Worm (Caenorhabditis elegans) whole organism, mixed stage, embryonic: ENCODE results near the gene sdz-4.

ENCODE experiments used
- blmp-1 ChIP-seq: fragments of 150-350 bp; optimal IDR thresholded peaks from 2 replicates; lab custom pipeline; 2014; ENCODE audit warnings: missing biosample characterization, missing genetic modification characterization
- ceh-39 ChIP-seq: fragments of 150-350 bp; optimal IDR thresholded peaks from 2 replicates; lab custom pipeline; 2014; ENCODE audit warnings: missing biosample characterization, missing genetic modification characterization
- ceh-83 ChIP-seq: fragments of 200-800 bp; sonication (Bioruptor generic); optimal IDR thresholded peaks from 2 replicates; lab custom pipeline; 2018; ENCODE audit warnings: mild to moderate bottlenecking, missing genetic modification characterization, missing compliant biosample characterization
- cnd-1 ChIP-seq: fragments of 200-800 bp; sonication (Bioruptor generic); optimal IDR thresholded peaks from 2 replicates; lab custom pipeline; 2018; ENCODE audit warnings: mild to moderate bottlenecking, missing genetic modification characterization, missing compliant biosample characterization
- drap-1 ChIP-seq: fragments of 200-800 bp; sonication (Bioruptor generic); optimal IDR thresholded peaks from 3 replicates; lab custom pipeline; 2018; ENCODE audit warnings: mild to moderate bottlenecking, missing genetic modification characterization, missing compliant biosample characterization
- elt-1 ChIP-seq: sonication (generic microtip); optimal IDR thresholded peaks from 2 replicates; lab custom pipeline; 2017; ENCODE audit warnings: missing genetic modification characterization, mild to moderate bottlenecking, missing compliant biosample characterization, antibody characterized with exemption, moderate library complexity, borderline replicate concordance; ENCODE audit not compliant: insufficient read depth
- elt-3 ChIP-seq: fragments of 150-350 bp; optimal IDR thresholded peaks from 2 replicates; lab custom pipeline; 2014; ENCODE audit warnings: missing biosample characterization, missing genetic modification characterization
- flh-1 ChIP-seq: fragments of 200-800 bp; sonication (Bioruptor generic); optimal IDR thresholded peaks from 2 replicates; lab custom pipeline; 2018; ENCODE audit warnings: mild to moderate bottlenecking, missing genetic modification characterization, moderate library complexity, missing compliant biosample characterization
- ham-2 ChIP-seq: fragments of 200-800 bp; sonication (Bioruptor generic); optimal IDR thresholded peaks from 2 replicates; lab custom pipeline; 2018; ENCODE audit warnings: mild to moderate bottlenecking, missing genetic modification characterization, missing compliant biosample characterization
- hlh-1 ChIP-seq: fragments of 150-350 bp; optimal IDR thresholded peaks from 2 replicates; lab custom pipeline; 2014; ENCODE audit warnings: missing biosample characterization, missing genetic modification reagents, missing genetic modification characterization
- lin-13 ChIP-seq: fragments of 150-350 bp; optimal IDR thresholded peaks from 2 replicates; lab custom pipeline; 2014; ENCODE audit warnings: missing biosample characterization, missing genetic modification characterization
- lin-32 ChIP-seq: fragments of 200-800 bp; sonication (Bioruptor generic); optimal IDR thresholded peaks from 2 replicates; lab custom pipeline; 2018; ENCODE audit warnings: mild to moderate bottlenecking, missing genetic modification characterization, missing compliant biosample characterization
- lsy-2 ChIP-seq: fragments of 150-350 bp; optimal IDR thresholded peaks from 2 replicates; lab custom pipeline; 2014; ENCODE audit warnings: missing biosample characterization, missing genetic modification characterization
- mab-5 ChIP-seq: fragments of 150-350 bp; optimal IDR thresholded peaks from 2 replicates; lab custom pipeline; 2014; ENCODE audit warnings: missing biosample characterization, missing genetic modification characterization
- mep-1 ChIP-seq: fragments of 150-350 bp; optimal IDR thresholded peaks from 2 replicates; lab custom pipeline; 2017; ENCODE audit warnings: missing biosample characterization, missing genetic modification reagents, missing genetic modification characterization, inconsistent platforms
- mls-2 ChIP-seq: sonication (generic microtip); optimal IDR thresholded peaks from 2 replicates; lab custom pipeline; 2016; ENCODE audit warnings: mild to moderate bottlenecking, missing genetic modification characterization, moderate library complexity, missing compliant biosample characterization
- nhr-12 ChIP-seq: fragments of 150-350 bp; optimal IDR thresholded peaks from 2 replicates; lab custom pipeline; 2014; ENCODE audit warnings: missing biosample characterization, missing genetic modification characterization
- nhr-2 ChIP-seq: fragments of 150-350 bp; optimal IDR thresholded peaks from 2 replicates; lab custom pipeline; 2014; ENCODE audit warnings: missing biosample characterization, missing genetic modification characterization
- nhr-28 ChIP-seq: fragments of 150-350 bp; optimal IDR thresholded peaks from 2 replicates; lab custom pipeline; 2014; ENCODE audit warnings: missing biosample characterization, missing genetic modification characterization
- nhr-76 ChIP-seq: sonication (generic microtip); optimal IDR thresholded peaks from 2 replicates; lab custom pipeline; 2017; ENCODE audit warnings: missing biosample characterization, missing genetic modification characterization
- pha-4 ChIP-seq: fragments of 150-350 bp; optimal IDR thresholded peaks from 2 replicates; lab custom pipeline; 2018; ENCODE audit warnings: missing biosample characterization, missing genetic modification reagents, missing genetic modification characterization
- sem-2 ChIP-seq: fragments of 200-800 bp; sonication (Bioruptor generic); optimal IDR thresholded peaks from 2 replicates; lab custom pipeline; 2018; ENCODE audit warnings: mild to moderate bottlenecking, missing genetic modification characterization, missing compliant biosample characterization
- snpc-4 ChIP-seq: fragments of 150-350 bp; optimal IDR thresholded peaks from 2 replicates; lab custom pipeline; 2014; ENCODE audit warnings: missing biosample characterization, missing genetic modification characterization
- sptf-1 ChIP-seq: sonication (generic microtip); optimal IDR thresholded peaks from 2 replicates; lab custom pipeline; 2017; ENCODE audit warnings: mild to moderate bottlenecking, missing genetic modification characterization, moderate library complexity, missing compliant biosample characterization
- tbx-8 ChIP-seq: fragments of 200-800 bp; sonication (Bioruptor generic); optimal IDR thresholded peaks from 2 replicates; lab custom pipeline; 2018; ENCODE audit warnings: mild to moderate bottlenecking, missing genetic modification characterization, moderate library complexity, missing compliant biosample characterization
- unc-120 ChIP-seq: sonication (generic microtip); optimal IDR thresholded peaks from 2 replicates; lab custom pipeline; 2017; ENCODE audit warnings: missing genetic modification characterization, missing compliant biosample characterization; ENCODE audit not compliant: poor library complexity, severe bottlenecking
- unc-39 ChIP-seq: fragments of 150-350 bp; optimal IDR thresholded peaks from 2 replicates; lab custom pipeline; 2014; ENCODE audit warnings: missing biosample characterization, missing genetic modification characterization
- unc-62 ChIP-seq: fragments of 150-350 bp; optimal IDR thresholded peaks from 2 replicates; lab custom pipeline; 2014; ENCODE audit warnings: missing biosample characterization, missing genetic modification reagents, missing genetic modification characterization
- zip-8 ChIP-seq: fragments of 150-350 bp; optimal IDR thresholded peaks from 2 replicates; lab custom pipeline; 2014; ENCODE audit warnings: missing biosample characterization, missing genetic modification characterization

The sdz-4 gene

DNA sequence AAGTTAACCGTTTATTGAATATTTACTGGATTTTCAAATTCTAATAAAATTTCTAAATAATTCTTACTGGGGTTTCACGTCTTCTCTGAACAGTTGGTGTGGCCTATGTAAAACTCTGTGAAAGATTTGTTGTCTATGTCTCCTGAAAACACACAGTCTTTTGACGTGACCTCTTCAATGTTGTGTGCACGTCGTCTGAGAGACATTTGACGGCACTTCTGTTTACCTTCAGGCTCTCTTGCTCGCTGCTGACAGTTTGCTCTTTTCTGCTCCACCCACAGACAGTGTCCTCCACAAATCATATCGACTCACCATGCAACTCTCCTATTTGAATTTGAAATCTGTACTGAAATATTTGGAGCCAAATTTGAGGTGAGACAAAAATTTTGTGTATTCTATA lies 27.8 kb upstream of the sdz-4 start, which contains the start of gene fbxc-34:
fbxc-34 (plus strand) TSS at position 301 of the 400 bp plus-strand sequence.
- peak; percentile 33 for TF ChIP-seq hlh-1 (tag; lab: Kevin White, UChicago)
- TF ChIP-seq, all 35 proteins: peak for 1; not testable (repeated sequence) for 34

DNA sequence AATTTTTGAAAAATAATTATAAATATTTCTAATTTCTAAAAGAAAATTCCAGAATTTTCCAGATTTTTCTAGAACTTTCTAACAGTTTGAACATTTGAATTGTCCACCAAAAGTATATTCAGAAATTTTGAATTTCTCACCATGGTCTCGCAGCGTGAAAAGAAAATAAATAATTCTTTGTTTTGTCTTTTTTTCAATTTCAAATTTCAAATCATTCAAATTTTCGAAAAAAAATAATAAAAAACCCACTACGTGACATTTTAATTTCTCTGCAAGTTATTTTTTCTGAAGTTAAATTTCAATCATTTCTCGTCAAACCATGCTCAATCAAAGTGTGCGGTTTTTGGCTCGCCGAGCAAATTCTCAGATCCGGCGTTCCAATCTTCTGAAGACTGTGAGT lies 26.0 kb upstream of the sdz-4 start, which contains the start of gene acs-15:
acs-15 (plus strand) TSS at position 301 of the 400 bp plus-strand sequence.
- no peak for TF ChIP-seq hlh-1 (tag; lab: Kevin White, UChicago)
- TF ChIP-seq blmp-1 (tag; lab: Kevin White, UChicago), result no peak
- TF ChIP-seq flh-1 (GFP tag; lab: Kevin White, UChicago), result no peak
- TF ChIP-seq mls-2, result no peak
- no peak for TF ChIP-seq pha-4 (tag; lab: Kevin White, UChicago)
- no peak for TF ChIP-seq unc-120
- TF ChIP-seq mab-5 (tag; lab: Kevin White, UChicago), result no peak
- TF ChIP-seq sptf-1 (tag; lab: Kevin White, UChicago), result no peak
- TF ChIP-seq snpc-4 (tag; lab: Kevin White, UChicago), result no peak
- TF ChIP-seq tbx-8, result no peak
- TF ChIP-seq cnd-1 (tag; lab: Kevin White, UChicago), result no peak
- no peak for TF ChIP-seq nhr-12
- no peak for TF ChIP-seq drap-1 (GFP tag; lab: Kevin White, UChicago)
- TF ChIP-seq lsy-2 (tag; lab: Kevin White, UChicago), result no peak
- no peak for TF ChIP-seq nhr-28 (tag; lab: Kevin White, UChicago)
- no peak for TF ChIP-seq ceh-39
- no peak for TF ChIP-seq nhr-2 (tag; lab: Kevin White, UChicago)

DNA sequence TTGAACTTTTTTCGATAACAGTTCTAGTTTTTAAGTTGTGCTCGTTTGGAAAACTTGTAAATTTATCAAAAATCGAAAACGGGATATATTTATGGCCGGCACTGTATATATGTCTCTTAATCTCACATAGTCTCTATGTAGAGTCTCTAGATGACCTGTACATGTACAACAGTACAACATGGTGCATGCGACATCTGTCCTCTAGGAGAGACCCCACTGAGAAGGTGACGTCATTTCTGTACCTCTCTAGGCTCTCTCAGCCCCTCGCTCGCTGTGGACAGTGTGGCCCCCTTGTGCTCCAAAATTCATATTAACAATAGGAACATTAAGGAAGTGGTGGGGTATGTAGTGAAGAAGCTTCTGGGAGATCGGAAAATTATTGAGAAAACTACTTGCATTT lies 21.5 kb upstream of the sdz-4 start:
- TF ChIP-seq unc-39 (tag; lab: Kevin White, UChicago), result no peak
- peak; percentile 46 for TF ChIP-seq lin-32 (GFP tag; lab: Kevin White, UChicago)
- peak; percentile 90 for TF ChIP-seq nhr-2 (tag; lab: Kevin White, UChicago)
- no peak for TF ChIP-seq sem-2 (GFP tag; lab: Kevin White, UChicago)
- TF ChIP-seq cnd-1 (tag; lab: Kevin White, UChicago), result peak; percentile 71
- peak; percentile 64 for TF ChIP-seq zip-8 (tag; lab: Kevin White, UChicago)

DNA sequence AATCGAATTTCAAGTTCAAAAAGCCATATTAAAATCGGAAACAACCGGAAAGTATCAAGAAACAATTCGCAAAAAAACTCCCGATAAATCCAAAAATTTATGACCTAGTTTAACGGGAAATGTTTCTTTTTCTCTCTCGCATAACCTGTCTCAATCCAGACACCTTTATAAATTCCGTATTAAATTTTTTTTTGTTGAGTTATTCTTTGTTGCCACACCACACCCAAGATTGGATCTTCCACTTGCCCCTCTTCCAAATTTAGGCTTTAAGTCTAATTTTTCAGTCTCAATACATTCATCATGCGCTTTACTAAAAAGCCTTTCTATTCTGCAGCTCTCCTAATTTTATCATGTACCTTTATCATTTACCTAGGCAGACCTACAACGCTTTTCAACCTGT lies 20.2 kb upstream of the sdz-4 start, which contains the start of gene R07C3.3:
R07C3.3 (plus strand) TSS at position 301 of the 400 bp plus-strand sequence.
- no peak for TF ChIP-seq drap-1 (GFP tag; lab: Kevin White, UChicago)

DNA sequence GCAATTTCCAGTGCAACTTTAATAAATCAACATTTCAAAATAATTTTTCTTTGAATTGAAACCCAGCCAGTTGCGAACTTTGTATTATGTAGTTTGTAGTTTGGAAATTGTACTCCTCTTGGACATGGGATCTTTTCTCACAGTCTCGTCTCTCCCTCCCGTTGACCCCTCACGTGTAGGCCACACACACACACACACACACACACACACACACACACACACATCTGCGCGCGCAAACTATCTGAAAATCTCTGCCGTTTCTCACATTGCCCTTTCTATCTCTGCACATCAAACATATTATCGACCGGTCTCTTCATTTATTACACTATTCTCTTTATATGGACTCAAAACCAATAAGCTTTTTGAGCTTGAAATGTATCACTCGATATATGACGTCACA lies 17.9 kb upstream of the sdz-4 start, which contains the start of gene fbxc-36:
fbxc-36 (plus strand) TSS at position 205 of the 400 bp plus-strand sequence.
- no peak for TF ChIP-seq blmp-1 (tag; lab: Kevin White, UChicago)
- TF ChIP-seq ham-2 (GFP tag; lab: Kevin White, UChicago), result no peak
- no peak for TF ChIP-seq lin-13 (tag; lab: Kevin White, UChicago)
- TF ChIP-seq mab-5 (tag; lab: Kevin White, UChicago), result no peak
- TF ChIP-seq nhr-12, result peak; percentile 41
- TF ChIP-seq sptf-1 (tag; lab: Kevin White, UChicago), result peak; percentile 45
- TF ChIP-seq nhr-76 (tag; lab: Kevin White, UChicago), result no peak
- no peak for TF ChIP-seq ceh-83 (GFP tag; lab: Kevin White, UChicago)
- TF ChIP-seq unc-62 (GFP tag; lab: Kevin White, UChicago), result no peak
- TF ChIP-seq mep-1 (tag; lab: Kevin White, UChicago), result no peak
- peak; percentile 12 for TF ChIP-seq ceh-39
- peak; percentile 60 for TF ChIP-seq nhr-2 (tag; lab: Kevin White, UChicago)
- TF ChIP-seq cnd-1 (tag; lab: Kevin White, UChicago), result peak; percentile 14
- TF ChIP-seq, all 35 proteins: peak for 5

DNA sequence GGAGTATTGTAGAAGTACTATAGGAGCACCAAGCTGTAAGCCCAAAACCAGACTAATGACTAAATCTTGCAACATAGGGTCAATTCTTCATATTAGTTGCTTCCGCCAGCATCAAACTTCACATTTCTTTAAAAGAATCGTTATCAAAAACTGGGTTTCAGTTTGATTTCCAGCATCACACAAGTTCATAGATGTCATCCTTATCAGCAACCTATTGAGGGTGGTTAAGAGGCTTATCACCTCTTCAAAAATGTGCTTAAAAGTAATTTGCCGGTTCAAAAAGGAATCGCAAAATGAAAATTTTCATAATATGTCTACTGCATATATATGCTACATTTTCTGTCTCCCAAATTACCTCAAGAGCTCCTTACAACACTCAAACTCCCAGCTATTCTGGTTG lies 14.9 kb upstream of the sdz-4 start, which contains the start of gene clec-43:
clec-43 (plus strand) TSS at position 294 of the 400 bp plus-strand sequence.
- TF ChIP-seq nhr-28 (tag; lab: Kevin White, UChicago) (no peak), elt-3 (tag; lab: Kevin White, UChicago) (no peak), hlh-1 (tag; lab: Kevin White, UChicago) (no peak), flh-1 (GFP tag; lab: Kevin White, UChicago) (no peak), elt-1 (no peak)
